Worm (Caenorhabditis elegans) whole organism, L1 larva: ENCODE data around the gene D2023.6.

Experiments
- C04F5.9 ChIP-seq: sonication (generic microtip); optimal IDR thresholded peaks from 2 replicates; lab custom pipeline; 2016; ENCODE audit warnings: missing genetic modification characterization, missing compliant biosample characterization
- C16A3.4 ChIP-seq: fragments of 150-350 bp; optimal IDR thresholded peaks from 2 replicates; lab custom pipeline; 2014; ENCODE audit warnings: missing biosample characterization, missing genetic modification characterization
- C34B4.2 ChIP-seq: sonication (generic microtip); optimal IDR thresholded peaks from 2 replicates; lab custom pipeline; 2017; ENCODE audit warnings: mild to moderate bottlenecking, missing genetic modification characterization, missing compliant biosample characterization
- F16B12.6 ChIP-seq: fragments of 150-350 bp; optimal IDR thresholded peaks from 2 replicates; lab custom pipeline; 2014; ENCODE audit warnings: missing biosample characterization, missing genetic modification characterization
- Y116A8C.19 ChIP-seq: sonication (generic microtip); optimal IDR thresholded peaks from 2 replicates; lab custom pipeline; 2016; ENCODE audit warnings: missing compliant biosample characterization, missing genetic modification characterization, borderline replicate concordance
- aha-1 ChIP-seq: fragments of 150-350 bp; optimal IDR thresholded peaks from 2 replicates; lab custom pipeline; 2014; ENCODE audit warnings: missing biosample characterization, missing genetic modification characterization
- ama-1 ChIP-seq: fragments of 150-350 bp; optimal IDR thresholded peaks from 2 replicates; lab custom pipeline; 2014
- blmp-1 ChIP-seq: fragments of 150-350 bp; optimal IDR thresholded peaks from 2 replicates; lab custom pipeline; 2014; ENCODE audit warnings: missing biosample characterization, missing genetic modification characterization
- ceh-8 ChIP-seq: fragments of 200-800 bp; sonication (Bioruptor generic); optimal IDR thresholded peaks from 2 replicates; lab custom pipeline; 2018; ENCODE audit warnings: mild to moderate bottlenecking, missing genetic modification characterization, moderate library complexity, missing compliant biosample characterization
- ceh-82 ChIP-seq, 3 experiments: fragments of 150-350 bp in 1 of 3; sonication (generic microtip) in 2 of 3; optimal IDR thresholded peaks; 2 replicates each; lab custom pipeline; 2014 to 2017; ENCODE audit warnings: missing biosample characterization in 3 of 3, missing genetic modification characterization in 3 of 3
- dpl-1 ChIP-seq, 3 experiments: fragments of 150-350 bp in 2 of 3; sonication (generic microtip) in 1 of 3; optimal IDR thresholded peaks; 2 replicates each; lab custom pipeline; 2014 to 2017; ENCODE audit warnings: missing biosample characterization in 3 of 3, missing genetic modification characterization in 3 of 3, missing genetic modification reagents in 3 of 3
- efl-3 ChIP-seq: fragments of 200-800 bp; sonication (Bioruptor generic); optimal IDR thresholded peaks from 2 replicates; lab custom pipeline; 2018; ENCODE audit warnings: mild to moderate bottlenecking, missing genetic modification characterization, missing compliant biosample characterization
- egl-13 ChIP-seq: sonication (generic microtip); optimal IDR thresholded peaks from 2 replicates; lab custom pipeline; 2016; ENCODE audit warnings: missing genotype, missing genetic modification reagents, missing genetic modification characterization, missing compliant biosample characterization
- elt-3 ChIP-seq, 6 experiments: fragments of 150-350 bp in 1 of 6; sonication (generic microtip); optimal IDR thresholded peaks; 2 replicates each; lab custom pipeline; 2017 to 2018; ENCODE audit warnings: missing biosample characterization in 6 of 6, missing genetic modification characterization in 6 of 6, inconsistent platforms in 1 of 6
- ets-5 ChIP-seq: fragments of 200-800 bp; sonication (Bioruptor generic); IDR thresholded peaks from 2 replicates; pipeline ENCODE4 v1.3.6; 2022; ENCODE audit warnings: missing genetic modification characterization, missing compliant biosample characterization
- fkh-10 ChIP-seq: sonication (generic microtip); optimal IDR thresholded peaks from 2 replicates; lab custom pipeline; 2017; ENCODE audit warnings: missing biosample characterization, missing genetic modification reagents, missing genetic modification characterization
- fkh-4 ChIP-seq: sonication (generic microtip); optimal IDR thresholded peaks from 2 replicates; lab custom pipeline; 2016; ENCODE audit warnings: missing compliant biosample characterization, missing genetic modification characterization, borderline replicate concordance
- fos-1 ChIP-seq: fragments of 150-350 bp; optimal IDR thresholded peaks from 2 replicates; lab custom pipeline; 2014; ENCODE audit warnings: missing biosample characterization, missing genetic modification characterization
- grh-1 ChIP-seq: fragments of 200-800 bp; sonication (Bioruptor generic); IDR thresholded peaks from 2 replicates; pipeline ENCODE4 v1.3.6; 2022; ENCODE audit warnings: missing genetic modification reagents, missing genetic modification characterization, missing compliant biosample characterization
- hlh-4 ChIP-seq: sonication (generic microtip); optimal IDR thresholded peaks from 2 replicates; lab custom pipeline; 2016; ENCODE audit warnings: mild to moderate bottlenecking, missing genetic modification characterization, missing compliant biosample characterization
- hpl-2 ChIP-seq: fragments of 150-350 bp; optimal IDR thresholded peaks from 2 replicates; lab custom pipeline; 2014; ENCODE audit warnings: missing biosample characterization, missing genetic modification reagents, missing genetic modification characterization
- isw-1 ChIP-seq: fragments of 200-800 bp; sonication (Bioruptor generic); IDR thresholded peaks from 2 replicates; pipeline ENCODE4 v1.3.6; 2022; ENCODE audit warnings: missing genetic modification characterization, missing compliant biosample characterization
- lin-13 ChIP-seq: fragments of 150-350 bp; optimal IDR thresholded peaks from 2 replicates; lab custom pipeline; 2014; ENCODE audit warnings: missing biosample characterization, missing genetic modification reagents, missing genetic modification characterization
- lin-15B ChIP-seq: fragments of 150-350 bp; sonication (generic microtip); optimal IDR thresholded peaks from 3 replicates; lab custom pipeline; 2014; ENCODE audit warnings: missing biosample characterization, missing genetic modification characterization
- lin-35 ChIP-seq, 2 experiments: fragments of 150-350 bp; optimal IDR thresholded peaks; 2 replicates each; lab custom pipeline; 2014; ENCODE audit warnings: missing biosample characterization in 2 of 2, missing genetic modification characterization in 2 of 2, missing genetic modification reagents in 2 of 2
- lsy-2 ChIP-seq, 2 experiments: fragments of 150-350 bp; optimal IDR thresholded peaks; 2 replicates each; lab custom pipeline; 2014; ENCODE audit warnings: missing biosample characterization in 2 of 2, missing genetic modification characterization in 2 of 2
- mab-9 ChIP-seq: fragments of 200-800 bp; sonication (Bioruptor generic); IDR thresholded peaks from 2 replicates; pipeline ENCODE4 v1.3.6; 2022; ENCODE audit warnings: missing genetic modification reagents, missing genetic modification characterization, missing compliant biosample characterization
- mdl-1 ChIP-seq, 2 experiments: fragments of 150-350 bp; optimal IDR thresholded peaks; 2 replicates each; lab custom pipeline; 2014 to 2017; ENCODE audit warnings: missing biosample characterization in 2 of 2, missing genetic modification characterization in 2 of 2, inconsistent platforms in 1 of 2
- mef-2 ChIP-seq: fragments of 150-350 bp; optimal IDR thresholded peaks from 2 replicates; lab custom pipeline; 2014; ENCODE audit warnings: missing biosample characterization, missing genetic modification characterization
- mep-1 ChIP-seq: fragments of 150-350 bp; optimal IDR thresholded peaks from 2 replicates; lab custom pipeline; 2014; ENCODE audit warnings: missing biosample characterization, missing genetic modification characterization
- nhr-12 ChIP-seq: sonication (generic microtip); optimal IDR thresholded peaks from 2 replicates; lab custom pipeline; 2017; ENCODE audit warnings: missing biosample characterization, missing genetic modification characterization
- nhr-237 ChIP-seq: fragments of 150-350 bp; optimal IDR thresholded peaks from 2 replicates; lab custom pipeline; 2014; ENCODE audit warnings: missing biosample characterization, missing genetic modification characterization
- nhr-28 ChIP-seq: fragments of 150-350 bp; optimal IDR thresholded peaks from 2 replicates; lab custom pipeline; 2014; ENCODE audit warnings: missing biosample characterization, missing genetic modification characterization
- nhr-76 ChIP-seq: sonication (generic microtip); optimal IDR thresholded peaks from 2 replicates; lab custom pipeline; 2017; ENCODE audit warnings: missing biosample characterization, missing genetic modification characterization
- pag-3 ChIP-seq: sonication (generic microtip); optimal IDR thresholded peaks from 2 replicates; lab custom pipeline; 2017; ENCODE audit warnings: missing genetic modification characterization, mild to moderate bottlenecking, missing compliant biosample characterization, antibody characterized with exemption, borderline replicate concordance; ENCODE audit not compliant: insufficient read depth
- pax-3 ChIP-seq: fragments of 200-800 bp; sonication (Bioruptor generic); optimal IDR thresholded peaks from 2 replicates; lab custom pipeline; 2018; ENCODE audit warnings: mild to moderate bottlenecking, missing genetic modification characterization, moderate library complexity, missing compliant biosample characterization
- pqm-1 ChIP-seq: sonication (generic microtip); optimal IDR thresholded peaks from 3 replicates; lab custom pipeline; 2017; ENCODE audit warnings: missing biosample characterization, missing genetic modification characterization
- rnt-1 ChIP-seq: sonication (generic microtip); optimal IDR thresholded peaks from 2 replicates; lab custom pipeline; 2016; ENCODE audit warnings: mild to moderate bottlenecking, missing genetic modification characterization, moderate library complexity, missing compliant biosample characterization
- skn-1 ChIP-seq: fragments of 150-350 bp; optimal IDR thresholded peaks from 2 replicates; lab custom pipeline; 2014; ENCODE audit warnings: missing biosample characterization, missing genetic modification characterization
- snpc-4 ChIP-seq: fragments of 150-350 bp; optimal IDR thresholded peaks from 2 replicates; lab custom pipeline; 2014; ENCODE audit warnings: missing biosample characterization, missing genetic modification characterization
- snu-23 ChIP-seq: sonication (generic microtip); optimal IDR thresholded peaks from 2 replicates; lab custom pipeline; 2016; ENCODE audit warnings: missing genetic modification characterization, missing compliant biosample characterization
- sox-4 ChIP-seq: sonication (generic microtip); optimal IDR thresholded peaks from 2 replicates; lab custom pipeline; 2016; ENCODE audit warnings: missing genetic modification characterization, missing compliant biosample characterization
- tbx-2 ChIP-seq: sonication (generic microtip); optimal IDR thresholded peaks from 2 replicates; lab custom pipeline; 2016; ENCODE audit warnings: missing genetic modification characterization, missing compliant biosample characterization
- tlp-1 ChIP-seq: fragments of 150-350 bp; optimal IDR thresholded peaks from 2 replicates; lab custom pipeline; 2014; ENCODE audit warnings: missing biosample characterization, missing genetic modification characterization
- unc-30 ChIP-seq: sonication (generic microtip); optimal IDR thresholded peaks from 2 replicates; lab custom pipeline; 2017; ENCODE audit warnings: missing biosample characterization, missing genetic modification characterization
- unc-62 ChIP-seq: fragments of 150-350 bp; optimal IDR thresholded peaks from 2 replicates; lab custom pipeline; 2014; ENCODE audit warnings: missing biosample characterization, missing genetic modification reagents, missing genetic modification characterization
- unc-86 ChIP-seq: sonication (generic microtip); optimal IDR thresholded peaks from 2 replicates; lab custom pipeline; 2016; ENCODE audit warnings: missing genetic modification characterization, missing compliant biosample characterization
- unc-98 ChIP-seq: fragments of 200-800 bp; sonication (Bioruptor generic); IDR thresholded peaks from 2 replicates; pipeline ENCODE4 v1.3.6; 2022; ENCODE audit warnings: missing genetic modification characterization, missing compliant biosample characterization
- vab-15 ChIP-seq: sonication (generic microtip); optimal IDR thresholded peaks from 2 replicates; lab custom pipeline; 2017; ENCODE audit warnings: missing genotype, mild to moderate bottlenecking, missing genetic modification characterization, missing compliant biosample characterization
- zip-4 ChIP-seq: fragments of 200-800 bp; sonication (Bioruptor generic); optimal IDR thresholded peaks from 2 replicates; lab custom pipeline; 2018; ENCODE audit warnings: mild to moderate bottlenecking, missing genetic modification characterization, moderate library complexity, missing compliant biosample characterization
- ztf-4 ChIP-seq: fragments of 150-350 bp; optimal IDR thresholded peaks from 2 replicates; lab custom pipeline; 2014; ENCODE audit warnings: missing biosample characterization, missing genetic modification characterization

The D2023.6 gene

DNA sequence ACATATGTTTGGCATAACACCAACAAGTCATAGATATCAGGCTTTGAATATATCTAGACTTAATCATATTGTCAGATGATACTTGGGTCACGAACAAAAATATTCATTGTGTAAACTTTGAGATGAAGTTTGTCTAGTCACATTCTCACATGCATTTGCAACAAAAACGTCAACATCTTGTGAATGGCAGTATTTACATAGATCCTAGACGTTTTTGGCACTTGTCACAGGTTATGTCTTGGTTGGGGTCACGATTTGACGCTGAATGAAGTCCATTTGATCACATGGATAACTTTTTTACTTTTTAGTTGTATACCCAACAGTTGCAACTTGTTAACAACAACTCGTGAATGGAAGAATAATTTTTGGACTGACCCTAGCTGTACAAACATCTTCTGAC is 28.8 kb upstream of the D2023.6 start (continued):
- TF ChIP-seq ama-1 (lab: Kevin White, UChicago) = no peak
- TF ChIP-seq isw-1 (GFP tag; lab: Robert Waterston, UW) = no peak
- TF ChIP-seq hpl-2 (GFP tag; lab: Kevin White, UChicago) = no peak
- TF ChIP-seq C04F5.9 (tag; lab: Kevin White, UChicago) = no peak
- no peak for TF ChIP-seq C16A3.4 (tag; lab: Kevin White, UChicago)
- no peak for TF ChIP-seq nhr-12 (tag; lab: Kevin White, UChicago)
- TF ChIP-seq mab-9 (GFP tag; lab: Robert Waterston, UW) = no peak
- TF ChIP-seq lin-13 (GFP tag; lab: Kevin White, UChicago) = no peak
- TF ChIP-seq mep-1 (tag; lab: Kevin White, UChicago) = no peak
- peak in 1 of 6 experiments; percentile 19 for TF ChIP-seq elt-3 (tag; optimal IDR thresholded peaks at IDR 0.05; lab: Kevin White, UChicago)
- TF ChIP-seq unc-98 = no peak
- TF ChIP-seq ceh-82 (tag; optimal IDR thresholded peaks at IDR 0.05; lab: Kevin White, UChicago) = no peak
- no peak for TF ChIP-seq Y116A8C.19 (tag; lab: Kevin White, UChicago)
- TF ChIP-seq unc-30 (tag; lab: Kevin White, UChicago) = no peak
- TF ChIP-seq sox-4 (tag; lab: Kevin White, UChicago) = no peak
- TF ChIP-seq vab-15 = no peak
- TF ChIP-seq pqm-1 = no peak
- no peak for TF ChIP-seq nhr-76 (tag; lab: Kevin White, UChicago)

DNA sequence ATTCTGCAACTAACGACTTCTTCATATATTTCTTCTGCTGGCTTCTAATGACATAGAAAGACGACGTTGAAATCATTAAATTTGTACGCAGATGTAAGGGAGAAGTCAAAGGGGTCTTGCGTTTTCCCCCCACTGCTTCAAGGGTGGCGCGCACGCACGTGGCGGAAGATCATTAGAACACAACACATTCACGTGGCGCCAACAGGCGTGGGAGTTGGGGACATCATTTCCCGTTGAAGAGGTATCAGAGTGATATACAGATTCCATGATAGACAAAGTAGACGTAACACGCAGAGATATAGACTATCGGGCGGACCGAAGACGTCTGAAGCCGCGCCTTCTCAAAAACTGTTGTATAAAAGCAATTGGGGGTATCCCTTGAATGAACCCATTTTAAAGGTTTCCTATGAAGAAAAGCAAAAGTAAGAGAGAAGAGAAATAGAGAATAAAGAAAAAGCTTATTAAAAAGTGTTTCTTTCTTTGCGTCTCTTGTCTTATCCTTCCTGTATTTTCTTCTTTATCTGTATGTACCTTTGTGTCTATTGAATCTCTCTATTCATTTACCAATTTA is 27.8 kb upstream of the D2023.6 start:
- no peak for TF ChIP-seq rnt-1 (tag; lab: Kevin White, UChicago)
- no peak for TF ChIP-seq tlp-1 (tag; lab: Kevin White, UChicago)
- peak in 1 of 2 experiments; percentile 96 for TF ChIP-seq mdl-1 (tag; optimal IDR thresholded peaks at IDR 0.05; lab: Kevin White, UChicago)
- peak in 1 of 2 experiments; percentile 71 for TF ChIP-seq lin-35 (GFP tag; optimal IDR thresholded peaks at IDR 0.05; lab: Kevin White, UChicago)
- no peak for TF ChIP-seq snpc-4 (tag; lab: Kevin White, UChicago)
- TF ChIP-seq fkh-4 (tag; lab: Kevin White, UChicago) = no peak
- no peak for TF ChIP-seq mep-1 (tag; lab: Kevin White, UChicago)
- peak; percentile 80 for TF ChIP-seq blmp-1
- no peak for TF ChIP-seq unc-86 (tag; lab: Kevin White, UChicago)
- peak; percentile 76 for TF ChIP-seq grh-1 (GFP tag; lab: Robert Waterston, UW)
- TF ChIP-seq efl-3 (GFP tag; lab: Kevin White, UChicago) = no peak
- TF ChIP-seq nhr-12 (tag; lab: Kevin White, UChicago) = no peak
- TF ChIP-seq fos-1 (tag; lab: Kevin White, UChicago) = no peak
- no peak for TF ChIP-seq unc-98
- no peak for TF ChIP-seq ceh-82 (tag; optimal IDR thresholded peaks at IDR 0.05; lab: Kevin White, UChicago)
- TF ChIP-seq ztf-4 (tag; lab: Kevin White, UChicago) = no peak
- no peak for TF ChIP-seq lin-15B (tag; lab: Kevin White, UChicago)
- TF ChIP-seq dpl-1 (GFP tag; optimal IDR thresholded peaks at IDR 0.05; lab: Kevin White, UChicago) = no peak
- no peak for TF ChIP-seq aha-1 (tag; lab: Kevin White, UChicago)
- no peak for TF ChIP-seq ets-5
- peak; percentile 56 for TF ChIP-seq vab-15
- TF ChIP-seq pax-3 (tag; lab: Kevin White, UChicago) = no peak
- no peak for TF ChIP-seq F16B12.6
- TF ChIP-seq mef-2 (tag; lab: Kevin White, UChicago) = no peak
- TF ChIP-seq C34B4.2 (tag; lab: Kevin White, UChicago) = no peak
- TF ChIP-seq ceh-8 (GFP tag; lab: Kevin White, UChicago) = no peak
- no peak for TF ChIP-seq ama-1 (lab: Kevin White, UChicago)
- TF ChIP-seq pag-3 (tag; lab: Kevin White, UChicago) = no peak
- peak; percentile 21 to 53 for TF ChIP-seq lsy-2 (tag; optimal IDR thresholded peaks at IDR 0.05; lab: Kevin White, UChicago)
- no peak for TF ChIP-seq egl-13
- TF ChIP-seq tbx-2 = peak; percentile 78
- TF ChIP-seq snu-23 (GFP tag; lab: Kevin White, UChicago) = peak; percentile 76
- no peak for TF ChIP-seq skn-1 (tag; lab: Kevin White, UChicago)
- no peak for TF ChIP-seq zip-4 (GFP tag; lab: Kevin White, UChicago)
- TF ChIP-seq mab-9 (GFP tag; lab: Robert Waterston, UW) = peak; percentile 58; the same call in 1 of the 2 replicates
- TF ChIP-seq unc-62 = no peak
- no peak for TF ChIP-seq hlh-4
- TF ChIP-seq nhr-28 (tag; lab: Kevin White, UChicago) = no peak
- no peak for TF ChIP-seq nhr-237 (tag; lab: Kevin White, UChicago)
- TF ChIP-seq fkh-10 = no peak
- no peak for TF ChIP-seq sox-4 (tag; lab: Kevin White, UChicago)
